Fruit fly (Drosophila melanogaster) whole organism, prepupa: ENCODE data around the gene CG15027.

ENCODE experiments used
- Blimp-1 ChIP-seq: fragments of 200-800 bp; sonication (Bioruptor generic); optimal IDR thresholded peaks from 3 replicates; lab custom pipeline; 2017; ENCODE audit warnings: missing biosample characterization, missing genetic modification characterization, mild to moderate bottlenecking, moderate library complexity, missing genetic modification reagents
- CG10631 ChIP-seq: fragments of 200-800 bp; sonication (Bioruptor generic); optimal IDR thresholded peaks from 2 replicates; lab custom pipeline; 2016; ENCODE audit warnings: missing biosample characterization, missing genetic modification characterization
- CG10669 ChIP-seq: fragments of 200-800 bp; sonication (Bioruptor generic); optimal IDR thresholded peaks from 3 replicates; lab custom pipeline; 2018; ENCODE audit warnings: missing biosample characterization, mild to moderate bottlenecking, missing genetic modification characterization, moderate library complexity
- CG11294 ChIP-seq: fragments of 200-800 bp; sonication (Bioruptor generic); IDR thresholded peaks from 2 replicates; pipeline ENCODE4 v1.3.6; 2022; ENCODE audit warnings: missing biosample characterization, missing genetic modification characterization
- CG11762 ChIP-seq: fragments of 200-800 bp; sonication (Bioruptor generic); optimal IDR thresholded peaks from 3 replicates; lab custom pipeline; 2016; ENCODE audit warnings: missing biosample characterization, missing genetic modification characterization; ENCODE audit not compliant: insufficient read depth
- CG11902 ChIP-seq: fragments of 200-800 bp; sonication (Bioruptor generic); optimal IDR thresholded peaks from 3 replicates; lab custom pipeline; 2016; ENCODE audit warnings: missing biosample characterization, missing genetic modification characterization
- CG15336 ChIP-seq: fragments of 200-800 bp; sonication (Bioruptor generic); IDR thresholded peaks from 2 replicates; pipeline ENCODE4 v1.3.6; 2022; ENCODE audit warnings: missing biosample characterization, missing genetic modification characterization
- CG1621 ChIP-seq: fragments of 200-800 bp; sonication (Bioruptor generic); optimal IDR thresholded peaks from 3 replicates; lab custom pipeline; 2018; ENCODE audit warnings: missing biosample characterization, mild to moderate bottlenecking, missing genetic modification characterization
- CG16779 ChIP-seq: fragments of 200-800 bp; sonication (Bioruptor generic); optimal IDR thresholded peaks from 3 replicates; lab custom pipeline; 2017; ENCODE audit warnings: missing biosample characterization, mild to moderate bottlenecking, missing genetic modification characterization
- CG3032 ChIP-seq: fragments of 200-800 bp; optimal IDR thresholded peaks from 2 replicates; lab custom pipeline; 2019; ENCODE audit warnings: missing biosample characterization, mild to moderate bottlenecking, missing genetic modification characterization, moderate library complexity
- CG31627 ChIP-seq: fragments of 200-800 bp; sonication (Bioruptor generic); optimal IDR thresholded peaks from 3 replicates; lab custom pipeline; 2016; ENCODE audit warnings: missing biosample characterization, missing genetic modification characterization
- CG34406 ChIP-seq: fragments of 200-800 bp; sonication (Bioruptor generic); optimal IDR thresholded peaks from 3 replicates; lab custom pipeline; 2016; ENCODE audit warnings: missing biosample characterization, missing genetic modification characterization
- CG4318 ChIP-seq: fragments of 200-800 bp; sonication (Bioruptor generic); optimal IDR thresholded peaks from 3 replicates; lab custom pipeline; 2017; ENCODE audit warnings: missing biosample characterization, mild to moderate bottlenecking, missing genetic modification characterization
- CG6163 ChIP-seq: fragments of 200-800 bp; sonication (Bioruptor generic); IDR thresholded peaks from 3 replicates; pipeline ENCODE4 v1.3.6; 2022; ENCODE audit warnings: missing biosample characterization, missing genetic modification characterization
- CG6276 ChIP-seq: fragments of 200-800 bp; sonication (Bioruptor generic); optimal IDR thresholded peaks from 2 replicates; lab custom pipeline; 2017; ENCODE audit warnings: missing biosample characterization, mild to moderate bottlenecking, missing genetic modification characterization
- CG6792 ChIP-seq: fragments of 200-800 bp; sonication (Bioruptor generic); optimal IDR thresholded peaks from 3 replicates; lab custom pipeline; 2016; ENCODE audit warnings: missing biosample characterization, missing genetic modification characterization
- CG6808 ChIP-seq: fragments of 200-800 bp; sonication (Bioruptor generic); optimal IDR thresholded peaks from 3 replicates; lab custom pipeline; 2017; ENCODE audit warnings: missing biosample characterization, missing genetic modification characterization, mild to moderate bottlenecking, moderate library complexity, missing genetic modification reagents
- CG7368 ChIP-seq: fragments of 200-800 bp; sonication (Bioruptor generic); optimal IDR thresholded peaks from 3 replicates; lab custom pipeline; 2016; ENCODE audit warnings: missing biosample characterization, missing genetic modification characterization
- CG8119 ChIP-seq: fragments of 200-800 bp; sonication (Bioruptor generic); IDR thresholded peaks from 3 replicates; pipeline ENCODE4 v1.3.6; 2022; ENCODE audit warnings: missing biosample characterization, missing genetic modification characterization
- CG8319 ChIP-seq: fragments of 200-800 bp; sonication (Bioruptor generic); optimal IDR thresholded peaks from 3 replicates; lab custom pipeline; 2016; ENCODE audit warnings: missing biosample characterization, missing genetic modification characterization
- CG8632 ChIP-seq: fragments of 200-800 bp; sonication (Bioruptor generic); optimal IDR thresholded peaks from 3 replicates; lab custom pipeline; 2016; ENCODE audit warnings: missing biosample characterization, missing genetic modification characterization
- CG9139 ChIP-seq: fragments of 200-800 bp; sonication (Bioruptor generic); optimal IDR thresholded peaks from 3 replicates; lab custom pipeline; 2017; ENCODE audit warnings: missing biosample characterization, mild to moderate bottlenecking, missing genetic modification characterization
- Eip78C ChIP-seq: fragments of 200-800 bp; sonication (Bioruptor generic); peaks from one replicate; lab custom pipeline; 2016; ENCODE audit warnings: missing biosample characterization, missing genetic modification characterization
- Eip93F ChIP-seq: fragments of 200-800 bp; sonication (Bioruptor generic); optimal IDR thresholded peaks from 2 replicates; lab custom pipeline; 2016; ENCODE audit warnings: missing biosample characterization, mild to moderate bottlenecking, missing genetic modification characterization
- Ets21C ChIP-seq: fragments of 200-800 bp; sonication (Bioruptor generic); optimal IDR thresholded peaks from 3 replicates; lab custom pipeline; 2016; ENCODE audit warnings: missing biosample characterization, missing genetic modification characterization
- Hr38 ChIP-seq: sonication (Bioruptor generic); optimal IDR thresholded peaks from 2 replicates; lab custom pipeline; 2016; ENCODE audit warnings: missing biosample characterization, missing genetic modification characterization
- Hr39 ChIP-seq: fragments of 200-800 bp; sonication (Bioruptor generic); optimal IDR thresholded peaks from 2 replicates; lab custom pipeline; 2016; ENCODE audit warnings: missing biosample characterization, missing genetic modification characterization
- Met ChIP-seq: fragments of 200-800 bp; sonication (Bioruptor generic); optimal IDR thresholded peaks from 3 replicates; lab custom pipeline; 2016; ENCODE audit warnings: missing biosample characterization, missing genetic modification characterization
- Smox ChIP-seq: fragments of 200-800 bp; sonication (Bioruptor generic); optimal IDR thresholded peaks from 3 replicates; lab custom pipeline; 2016; ENCODE audit warnings: missing biosample characterization, missing genetic modification characterization
- Sox102F ChIP-seq: fragments of 200-800 bp; sonication (Bioruptor generic); optimal IDR thresholded peaks from 2 replicates; lab custom pipeline; 2016; ENCODE audit warnings: missing biosample characterization, mild to moderate bottlenecking, missing genetic modification characterization
- Sox14 ChIP-seq: fragments of 200-800 bp; sonication (Bioruptor generic); optimal IDR thresholded peaks from 3 replicates; lab custom pipeline; 2016; ENCODE audit warnings: missing biosample characterization, missing genetic modification characterization
- Sox15 ChIP-seq: fragments of 200-800 bp; sonication (Bioruptor generic); optimal IDR thresholded peaks from 3 replicates; lab custom pipeline; 2016; ENCODE audit warnings: missing biosample characterization, missing genetic modification characterization
- acj6 ChIP-seq: fragments of 200-800 bp; sonication (Bioruptor generic); optimal IDR thresholded peaks from 3 replicates; lab custom pipeline; 2016; ENCODE audit warnings: missing biosample characterization, missing genetic modification characterization
- cyc ChIP-seq: fragments of 200-800 bp; sonication (Bioruptor generic); optimal IDR thresholded peaks from 3 replicates; lab custom pipeline; 2016; ENCODE audit warnings: missing biosample characterization, missing genetic modification characterization
- dac ChIP-seq: fragments of 200-800 bp; sonication (Bioruptor generic); optimal IDR thresholded peaks from 2 replicates; lab custom pipeline; 2017; ENCODE audit warnings: missing biosample characterization, mild to moderate bottlenecking, missing genetic modification characterization
- dsx ChIP-seq: fragments of 200-800 bp; optimal IDR thresholded peaks from 3 replicates; lab custom pipeline; 2019; ENCODE audit warnings: missing biosample characterization, mild to moderate bottlenecking, missing genetic modification characterization, moderate library complexity; ENCODE audit not compliant: poor library complexity, severe bottlenecking
- eg ChIP-seq: fragments of 200-800 bp; sonication (Bioruptor generic); IDR thresholded peaks from 3 replicates; pipeline ENCODE4 v1.3.6; 2022; ENCODE audit warnings: missing biosample characterization, missing genetic modification characterization
- esn ChIP-seq: fragments of 200-800 bp; sonication (Bioruptor generic); optimal IDR thresholded peaks from 2 replicates; lab custom pipeline; 2016; ENCODE audit warnings: missing biosample characterization, mild to moderate bottlenecking, missing genetic modification characterization, moderate library complexity
- fd85E ChIP-seq: fragments of 200-800 bp; sonication (Bioruptor generic); optimal IDR thresholded peaks from 3 replicates; lab custom pipeline; 2016; ENCODE audit warnings: missing biosample characterization, missing genetic modification characterization
- fkh ChIP-seq: fragments of 200-800 bp; sonication (Bioruptor generic); optimal IDR thresholded peaks from 3 replicates; lab custom pipeline; 2017; ENCODE audit warnings: missing biosample characterization, mild to moderate bottlenecking, missing genetic modification characterization, moderate library complexity
- net ChIP-seq: fragments of 200-800 bp; sonication (Bioruptor generic); optimal IDR thresholded peaks from 3 replicates; lab custom pipeline; 2016; ENCODE audit warnings: missing biosample characterization, missing genetic modification characterization
- pdm3 ChIP-seq: fragments of 200-800 bp; sonication (Bioruptor generic); optimal IDR thresholded peaks from 3 replicates; lab custom pipeline; 2016; ENCODE audit warnings: missing biosample characterization, missing genetic modification characterization
- salr ChIP-seq, 2 experiments: fragments of 200-800 bp; sonication (Bioruptor generic); optimal IDR thresholded peaks; 3 replicates each; lab custom pipeline; 2016 to 2018; ENCODE audit warnings: missing biosample characterization in 2 of 2, missing genetic modification characterization in 2 of 2, mild to moderate bottlenecking in 1 of 2
- spab ChIP-seq: fragments of 200-800 bp; sonication (Bioruptor generic); optimal IDR thresholded peaks from 2 replicates; lab custom pipeline; 2017; ENCODE audit warnings: missing biosample characterization, mild to moderate bottlenecking, missing genetic modification characterization, missing genetic modification reagents
- ss ChIP-seq, 2 experiments: fragments of 200-800 bp; sonication (Bioruptor generic); optimal IDR thresholded peaks; 2 replicates in 1 of 2; 3 replicates in 1 of 2; lab custom pipeline; 2017 to 2018; ENCODE audit warnings: mild to moderate bottlenecking in 2 of 2, missing biosample characterization in 2 of 2, missing genetic modification characterization in 2 of 2, moderate library complexity in 1 of 2
- svp ChIP-seq: fragments of 200-800 bp; sonication (Bioruptor generic); peaks from one replicate; lab custom pipeline; 2016; ENCODE audit warnings: missing biosample characterization, missing genetic modification characterization
- topi ChIP-seq: fragments of 200-800 bp; sonication (Bioruptor generic); optimal IDR thresholded peaks from 3 replicates; lab custom pipeline; 2016; ENCODE audit warnings: missing biosample characterization, missing genetic modification characterization

Gene CG15027

DNA sequence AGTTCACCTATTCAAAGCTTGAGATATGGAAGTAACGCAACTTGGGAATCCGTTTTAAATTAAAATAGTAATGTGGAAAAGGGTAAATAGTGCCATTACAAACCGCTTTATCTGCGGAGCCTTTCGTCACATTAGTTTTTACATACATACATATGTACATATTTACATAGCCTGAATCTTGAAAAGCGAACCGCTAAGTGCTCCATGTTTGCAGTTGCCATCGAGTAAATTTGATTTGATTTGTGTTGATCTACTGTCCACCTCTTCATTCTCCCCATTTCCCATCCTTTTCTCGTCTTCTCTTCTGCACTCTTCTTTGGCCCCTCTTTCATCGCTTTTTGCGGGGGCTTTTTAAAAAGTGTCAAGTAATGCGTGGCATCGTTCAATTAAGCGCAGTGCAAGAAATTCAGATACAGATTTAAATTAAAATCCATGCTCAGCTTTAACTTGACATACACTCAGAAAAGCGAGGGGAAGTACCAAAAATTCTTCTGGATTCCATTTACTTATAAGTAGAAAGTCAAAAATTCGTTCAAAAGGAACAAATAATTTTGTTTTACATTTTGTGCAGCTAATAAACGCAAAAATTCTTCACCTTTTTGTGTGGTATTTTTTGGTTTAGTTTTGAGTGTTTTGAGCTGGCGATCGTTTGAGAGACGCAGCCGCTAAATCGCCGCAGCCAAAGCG, 42.5 kb downstream of the CG15027 start (continued):
- TF ChIP-seq CG10631 (GFP tag; lab: Kevin White, UChicago) (peak; percentile 73), CG8632 (GFP tag; lab: Kevin White, UChicago) (peak; percentile 78), CG15336 (GFP tag; lab: Robert Waterston, UW) (peak; percentile 93), dsx (GFP tag; lab: Kevin White, UChicago) (peak; percentile 40), CG6163 (GFP tag; lab: Robert Waterston, UW) (peak; percentile 94), fd85E (GFP tag; lab: Kevin White, UChicago) (no peak), spab (GFP tag; lab: Kevin White, UChicago) (peak; percentile 45), salr (GFP tag; optimal IDR thresholded peaks at IDR 0.05; lab: Kevin White, UChicago) (peak; percentile 13 to 60), Met (peak; percentile 82), CG34406 (GFP tag; lab: Kevin White, UChicago) (peak; percentile 74), CG8319 (GFP tag; lab: Kevin White, UChicago) (peak; percentile 12), CG16779 (tag; lab: Kevin White, UChicago) (peak; percentile 63), CG6808 (GFP tag; lab: Kevin White, UChicago) (no peak), CG6792 (GFP tag; lab: Kevin White, UChicago) (peak; percentile 82), Eip93F (GFP tag; lab: Kevin White, UChicago) (peak; percentile 68), Blimp-1 (GFP tag; lab: Kevin White, UChicago) (peak; percentile 12), Sox14 (peak; percentile 85), CG8119 (peak; percentile 89), Hr39 (GFP tag; lab: Kevin White, UChicago) (peak; percentile 88), CG3032 (tag; lab: Kevin White, UChicago) (peak; percentile 52), svp (GFP tag; lab: Kevin White, UChicago) (peak; percentile 89), topi (GFP tag; lab: Kevin White, UChicago) (peak; percentile 84), Ets21C (peak; percentile 67), esn (GFP tag; lab: Kevin White, UChicago) (peak; percentile 87), CG9139 (peak; percentile 12), dac (GFP tag; lab: Kevin White, UChicago) (peak; percentile 50), fkh (GFP tag; lab: Kevin White, UChicago) (peak; percentile 95), pdm3 (GFP tag; lab: Kevin White, UChicago) (peak; percentile 86), CG10669 (GFP tag; lab: Kevin White, UChicago) (peak; percentile 67), net (GFP tag; lab: Kevin White, UChicago) (peak; percentile 82), CG11294 (peak; percentile 77), CG4318 (peak; percentile 57), CG1621 (tag; lab: Kevin White, UChicago) (peak; percentile 46), Smox (peak; percentile 81), cyc (GFP tag; lab: Kevin White, UChicago) (peak; percentile 84), CG31627 (peak; percentile 82), eg (GFP tag; lab: Robert Waterston, UW) (peak; percentile 95), CG11762 (peak; percentile 35)

dm6 chrX:15042499-15042898, 43.1 kb downstream of the CG15027 start:
- no peak for TF ChIP-seq CG10631 (GFP tag; lab: Kevin White, UChicago)
- peak; percentile 35 for TF ChIP-seq Sox102F
- no peak for TF ChIP-seq ss (GFP tag; optimal IDR thresholded peaks at IDR 0.05; lab: Kevin White, UChicago)
- TF ChIP-seq Met: peak; percentile 33
- peak; percentile 48 for TF ChIP-seq CG31627
- no peak for TF ChIP-seq CG6792 (GFP tag; lab: Kevin White, UChicago)
- TF ChIP-seq CG16779 (tag; lab: Kevin White, UChicago): no peak
- TF ChIP-seq CG6163 (GFP tag; lab: Robert Waterston, UW): peak; percentile 57; the same call in 2 of the 3 replicates
- TF ChIP-seq net (GFP tag; lab: Kevin White, UChicago): no peak
- peak; percentile 34 for TF ChIP-seq esn (GFP tag; lab: Kevin White, UChicago)
- no peak for TF ChIP-seq Hr38 (GFP tag; lab: Kevin White, UChicago)
- TF ChIP-seq salr (GFP tag; optimal IDR thresholded peaks at IDR 0.05; lab: Kevin White, UChicago): no peak
- no peak for TF ChIP-seq fkh (GFP tag; lab: Kevin White, UChicago)
- no peak for TF ChIP-seq acj6
- TF ChIP-seq CG6276 (GFP tag; lab: Kevin White, UChicago): peak; percentile 43
- peak; percentile 75 for TF ChIP-seq Eip78C (GFP tag; lab: Kevin White, UChicago)
- peak; percentile 56 for TF ChIP-seq CG15336 (GFP tag; lab: Robert Waterston, UW)
- peak; percentile 18 for TF ChIP-seq CG7368 (GFP tag; lab: Kevin White, UChicago)
- no peak for TF ChIP-seq CG3032 (tag; lab: Kevin White, UChicago)
- peak; percentile 52 for TF ChIP-seq Hr39 (GFP tag; lab: Kevin White, UChicago)
- peak; percentile 28 for TF ChIP-seq CG10669 (GFP tag; lab: Kevin White, UChicago)
- peak; percentile 13 for TF ChIP-seq CG11902
- TF ChIP-seq Sox15: no peak
- no peak for TF ChIP-seq fd85E (GFP tag; lab: Kevin White, UChicago)
- TF ChIP-seq CG11294: peak; percentile 34; the same call in 1 of the 2 replicates
- peak; percentile 76 for TF ChIP-seq svp (GFP tag; lab: Kevin White, UChicago)
